Fruit fly (Drosophila melanogaster) S2 (cell line): ENCODE results near the gene Rfk.

ENCODE experiments used
- CG8478 ChIP-seq: fragments of >200 bp; optimal IDR thresholded peaks from 2 replicates; lab custom pipeline; 2018
- CTCF ChIP-seq, 2 experiments: fragments of >200 bp; optimal IDR thresholded peaks; 2 replicates each; lab custom pipeline; 2018

- no peak for TF ChIP-seq CTCF (optimal IDR thresholded peaks at IDR 0.05; lab: Kevin White, UChicago)
- no peak for TF ChIP-seq CG8478 (lab: Kevin White, UChicago)
These were observed 13.3 kb upstream of the Rfk start for dm6 chr3R:7926354-7926753.
